Fruit fly (Drosophila melanogaster) whole organism, wandering third instar larva: ENCODE data around the gene CG11345.

Source experiments
- Abd-B ChIP-seq: fragments of >200 bp; optimal IDR thresholded peaks from 2 replicates; lab custom pipeline; 2017; ENCODE audit warnings: missing biosample characterization, missing genetic modification characterization
- CG32264 ChIP-seq: fragments of 200-800 bp; sonication (Bioruptor generic); optimal IDR thresholded peaks from 2 replicates; lab custom pipeline; 2016; ENCODE audit warnings: missing biosample characterization, missing genetic modification characterization
- CG9705 ChIP-seq: fragments of 200-800 bp; sonication (Bioruptor generic); optimal IDR thresholded peaks from 2 replicates; lab custom pipeline; 2018; ENCODE audit warnings: missing biosample characterization, mild to moderate bottlenecking, missing genetic modification characterization
- CrebA ChIP-seq: fragments of 200-800 bp; sonication (Bioruptor generic); optimal IDR thresholded peaks from 2 replicates; lab custom pipeline; 2016; ENCODE audit warnings: missing biosample characterization, mild to moderate bottlenecking, missing genetic modification characterization, borderline replicate concordance
- Dfd ChIP-seq: fragments of >200 bp; optimal IDR thresholded peaks from 2 replicates; lab custom pipeline; 2017; ENCODE audit warnings: missing biosample characterization, missing genetic modification characterization
- Dif ChIP-seq: fragments of 200-275, 200-300 bp; sonication (Bioruptor generic); optimal IDR thresholded peaks from 2 replicates; lab custom pipeline; 2018; ENCODE audit warnings: missing biosample characterization, missing genetic modification characterization; ENCODE audit not compliant: partially characterized antibody
- GATAd ChIP-seq: sonication (Bioruptor generic); optimal IDR thresholded peaks from 2 replicates; lab custom pipeline; 2016; ENCODE audit warnings: missing biosample characterization, missing genetic modification characterization
- HLH106 ChIP-seq: fragments of 200-800 bp; optimal IDR thresholded peaks from 3 replicates; lab custom pipeline; 2019; ENCODE audit warnings: missing biosample characterization, mild to moderate bottlenecking, missing genetic modification characterization, moderate library complexity
- Hnf4 ChIP-seq: fragments of 200-800 bp; sonication (Bioruptor generic); optimal IDR thresholded peaks from 2 replicates; lab custom pipeline; 2016; ENCODE audit warnings: missing biosample characterization, mild to moderate bottlenecking, missing genetic modification characterization
- Hr78 ChIP-seq: fragments of >200 bp; optimal IDR thresholded peaks from 2 replicates; lab custom pipeline; 2017; ENCODE audit warnings: missing biosample characterization, missing genetic modification characterization
- Jra ChIP-seq: sonication (Bioruptor generic); optimal IDR thresholded peaks from 2 replicates; lab custom pipeline; 2016; ENCODE audit warnings: missing biosample characterization, missing genetic modification characterization
- Myc ChIP-seq: fragments of >200 bp; optimal IDR thresholded peaks from 2 replicates; lab custom pipeline; 2017
- N ChIP-seq: fragments of >200 bp; optimal IDR thresholded peaks from 2 replicates; lab custom pipeline; 2018; ENCODE audit warnings: missing biosample characterization, missing external identifiers, missing genetic modification characterization
- Rel ChIP-seq, 2 experiments: fragments of 200-800 bp; sonication (Bioruptor generic) in 1 of 2; optimal IDR thresholded peaks; 2 replicates in 1 of 2; 3 replicates in 1 of 2; lab custom pipeline; 2016 to 2019; ENCODE audit warnings: mild to moderate bottlenecking in 2 of 2, missing biosample characterization in 2 of 2, missing genetic modification characterization in 2 of 2, moderate library complexity in 1 of 2
- Sp1 ChIP-seq: fragments of 200-800 bp; sonication (Bioruptor generic); optimal IDR thresholded peaks from 3 replicates; lab custom pipeline; 2019; ENCODE audit warnings: missing biosample characterization, mild to moderate bottlenecking, missing genetic modification characterization, moderate library complexity
- Vsx2 ChIP-seq: fragments of 200-300, 225-300 bp; sonication (Bioruptor generic); optimal IDR thresholded peaks from 2 replicates; lab custom pipeline; 2018; ENCODE audit warnings: missing biosample characterization, missing genetic modification characterization; ENCODE audit not compliant: partially characterized antibody
- br ChIP-seq: fragments of 200-800 bp; sonication (Bioruptor generic); optimal IDR thresholded peaks from 2 replicates; lab custom pipeline; 2016; ENCODE audit warnings: missing biosample characterization, missing genetic modification characterization
- dl ChIP-seq, 2 experiments: fragments of 175-275, 200-275 bp in 1 of 2; fragments of 200-275 bp in 1 of 2; sonication (Bioruptor generic); optimal IDR thresholded peaks; lab custom pipeline; 2018; ENCODE audit warnings: mild to moderate bottlenecking in 2 of 2, missing biosample characterization in 2 of 2, missing genetic modification characterization in 2 of 2, moderate library complexity in 2 of 2; ENCODE audit not compliant: partially characterized antibody in 2 of 2, insufficient read depth in 1 of 2
- dsf ChIP-seq: sonication (Bioruptor generic); optimal IDR thresholded peaks from 2 replicates; lab custom pipeline; 2016; ENCODE audit warnings: missing biosample characterization, missing genetic modification characterization, borderline replicate concordance
- ey ChIP-seq: fragments of 200-800 bp; sonication (Bioruptor generic); optimal IDR thresholded peaks from 2 replicates; lab custom pipeline; 2016; ENCODE audit warnings: missing biosample characterization, missing genetic modification characterization
- fru ChIP-seq: fragments of 200-800 bp; sonication (Bioruptor generic); optimal IDR thresholded peaks from 3 replicates; lab custom pipeline; 2016; ENCODE audit warnings: missing biosample characterization, mild to moderate bottlenecking, missing genetic modification characterization
- h ChIP-seq: fragments of 200-800 bp; sonication (Bioruptor generic); optimal IDR thresholded peaks from 3 replicates; lab custom pipeline; 2016; ENCODE audit warnings: missing biosample characterization, mild to moderate bottlenecking, missing genetic modification characterization
- jim ChIP-seq: fragments of 175-275, 200-325 bp; sonication (Bioruptor generic); optimal IDR thresholded peaks from 2 replicates; lab custom pipeline; 2016; ENCODE audit warnings: missing biosample characterization, mild to moderate bottlenecking, missing genetic modification characterization
- lola ChIP-seq: fragments of >200 bp; optimal IDR thresholded peaks from 2 replicates; lab custom pipeline; 2017; ENCODE audit warnings: missing biosample characterization, missing genetic modification characterization
- psq ChIP-seq: fragments of 200-800 bp; sonication (Bioruptor generic); optimal IDR thresholded peaks from 3 replicates; lab custom pipeline; 2017; ENCODE audit warnings: missing biosample characterization, mild to moderate bottlenecking, missing genetic modification characterization, moderate library complexity
- sage ChIP-seq: fragments of 200-800 bp; sonication (Bioruptor generic); optimal IDR thresholded peaks from 2 replicates; lab custom pipeline; 2016; ENCODE audit warnings: missing biosample characterization, mild to moderate bottlenecking, missing genetic modification characterization
- sv ChIP-seq: fragments of 200-800 bp; sonication (Bioruptor generic); optimal IDR thresholded peaks from 3 replicates; lab custom pipeline; 2016; ENCODE audit warnings: missing biosample characterization, missing genetic modification characterization

Gene CG11345

DNA sequence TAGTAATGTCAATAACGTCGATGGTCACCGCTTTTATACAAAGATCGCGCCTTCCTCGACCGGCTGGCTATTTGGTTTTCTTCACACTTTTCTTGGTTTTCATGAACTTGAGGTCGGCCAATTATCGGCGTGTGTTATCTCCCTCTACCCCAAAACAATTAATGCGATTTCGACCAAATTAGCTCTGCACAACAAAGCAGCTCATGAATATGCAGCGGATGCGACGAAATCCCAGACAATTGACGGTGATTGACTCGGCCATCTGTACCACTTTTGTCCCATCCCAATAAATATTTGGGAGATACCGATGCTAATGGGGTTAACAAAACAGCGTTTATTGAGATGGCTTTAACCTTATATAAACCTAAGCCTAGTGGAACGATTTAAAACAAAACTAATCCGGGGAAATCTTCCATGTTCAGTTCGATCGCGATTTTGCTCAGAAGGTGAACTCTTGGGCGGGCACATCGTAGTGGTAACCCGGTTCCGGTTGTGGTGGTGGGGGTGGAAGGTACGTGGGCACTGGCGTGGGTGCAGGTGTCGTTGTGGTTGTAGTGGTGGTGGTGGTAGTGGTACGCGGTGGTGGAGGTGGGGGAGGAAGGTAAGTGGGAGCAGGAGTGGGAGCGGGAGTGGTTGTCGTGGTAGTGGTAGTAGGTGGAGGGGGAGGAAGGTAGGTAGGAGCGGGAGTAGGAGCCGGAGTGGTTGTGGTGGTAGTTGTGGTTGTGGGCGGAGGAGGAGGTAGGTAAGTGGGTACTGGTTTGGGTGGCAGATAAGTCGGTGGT lies 2.5 kb upstream of the CG11345 start, which contains the start of gene CG15022:
Gene CG15022, minus strand, starts transcription at position 11 of the 782 bp plus-strand sequence.
- TF ChIP-seq lola (GFP tag; lab: Kevin White, UChicago) = no peak
- TF ChIP-seq Sp1 (GFP tag; lab: Kevin White, UChicago) = no peak
- TF ChIP-seq dl (GFP tag; optimal IDR thresholded peaks at IDR 0.05; lab: Kevin White, UChicago; ENCODE audit: insufficient read depth in 1 of 2, partially characterized antibody in 2 of 2) = no peak
- no peak for TF ChIP-seq Hr78 (GFP tag; lab: Kevin White, UChicago)
- no peak for TF ChIP-seq HLH106
- no peak for TF ChIP-seq Hnf4 (GFP tag; lab: Kevin White, UChicago)
- no peak for TF ChIP-seq GATAd
- no peak for TF ChIP-seq Dfd (GFP tag; lab: Kevin White, UChicago)
- no peak for TF ChIP-seq Vsx2 (GFP tag; lab: Kevin White, UChicago)
- TF ChIP-seq Myc = no peak
- no peak for TF ChIP-seq ey (GFP tag; lab: Kevin White, UChicago)
- no peak for TF ChIP-seq CrebA (GFP tag; lab: Kevin White, UChicago)
- TF ChIP-seq Abd-B = no peak
- no peak for TF ChIP-seq CG32264 (GFP tag; lab: Kevin White, UChicago)
- TF ChIP-seq jim = no peak
- no peak for TF ChIP-seq Rel (GFP tag; optimal IDR thresholded peaks at IDR 0.05; lab: Kevin White, UChicago)
- TF ChIP-seq Rel (tag; optimal IDR thresholded peaks at IDR 0.05; lab: Kevin White, UChicago) = no peak
- no peak for TF ChIP-seq N (GFP tag; lab: Kevin White, UChicago)
- TF ChIP-seq dsf = no peak
- no peak for TF ChIP-seq CG9705 (GFP tag; lab: Kevin White, UChicago)

DNA sequence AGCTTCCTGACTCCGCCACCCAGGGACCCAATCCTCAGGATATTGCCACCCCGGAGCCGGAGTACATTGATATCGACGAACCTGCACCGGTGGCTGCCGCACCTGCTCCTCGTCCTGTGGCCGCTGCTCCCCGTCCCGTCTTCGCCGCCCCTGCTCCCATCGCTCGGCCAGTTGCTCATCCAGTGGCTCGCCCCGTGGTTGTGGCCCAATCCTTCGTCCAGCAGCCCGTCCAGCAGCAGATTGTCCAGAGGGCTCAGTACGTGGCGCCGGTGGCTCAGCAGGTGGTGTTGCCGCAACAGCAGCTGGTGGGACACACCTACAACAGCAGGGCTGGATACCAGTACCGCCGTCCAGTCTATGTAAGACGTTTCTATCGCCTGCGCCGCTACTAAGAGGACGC lies 10.7 kb downstream of the CG11345 start:
- TF ChIP-seq Hr78 (GFP tag; lab: Kevin White, UChicago) = no peak
- TF ChIP-seq Dif (GFP tag; lab: Kevin White, UChicago) = no peak
- TF ChIP-seq Hnf4 (GFP tag; lab: Kevin White, UChicago) = no peak
- no peak for TF ChIP-seq dsf
- no peak for TF ChIP-seq fru (GFP tag; lab: Kevin White, UChicago)

DNA sequence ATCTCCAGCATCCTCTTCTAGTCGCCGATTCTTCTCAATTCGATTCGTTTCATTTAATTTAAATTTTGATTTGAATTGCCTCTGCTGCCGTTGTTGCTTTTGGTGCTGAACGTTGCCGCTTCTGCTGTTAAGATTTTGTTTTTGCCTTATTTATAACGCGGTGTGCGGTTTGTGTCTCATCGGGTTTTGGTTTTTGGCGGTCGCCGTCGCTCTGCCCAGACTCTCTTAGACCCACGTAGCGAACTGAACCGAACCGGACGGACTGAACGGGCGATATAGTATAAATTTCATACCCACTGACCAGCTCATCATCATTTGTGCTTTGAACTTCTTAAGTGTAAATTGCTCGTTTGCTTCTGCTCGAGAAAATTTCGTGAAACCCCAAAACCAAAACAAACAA lies 11.7 kb downstream of the CG11345 start, which contains the start of gene CG12607:
Gene CG12607, plus strand, starts transcription at position 301 of the 400 bp plus-strand sequence.
- no peak for TF ChIP-seq lola (GFP tag; lab: Kevin White, UChicago)
- TF ChIP-seq Hnf4 (GFP tag; lab: Kevin White, UChicago) = no peak
- no peak for TF ChIP-seq psq (GFP tag; lab: Kevin White, UChicago)
- no peak for TF ChIP-seq Sp1 (GFP tag; lab: Kevin White, UChicago)

DNA sequence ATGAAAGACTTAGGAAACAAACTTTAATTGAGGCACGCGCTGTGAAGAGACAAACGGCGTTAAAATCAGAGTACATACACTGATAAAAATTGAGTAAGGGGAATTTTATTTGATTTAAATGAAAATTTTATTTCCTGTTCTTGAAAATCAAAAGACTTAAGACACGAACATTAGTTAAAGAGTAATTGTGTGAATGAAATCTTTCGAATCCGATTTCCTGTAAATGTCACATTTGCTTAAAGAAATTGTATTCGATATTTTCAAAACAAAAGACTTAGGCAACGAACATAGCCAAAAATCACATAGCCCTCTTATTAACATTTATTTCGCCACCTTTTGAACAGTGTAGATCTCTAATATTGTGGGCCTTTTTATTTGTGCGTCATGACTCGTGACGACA lies 12.1 kb downstream of the CG11345 start:
- TF ChIP-seq br (GFP tag; lab: Kevin White, UChicago) = no peak

DNA sequence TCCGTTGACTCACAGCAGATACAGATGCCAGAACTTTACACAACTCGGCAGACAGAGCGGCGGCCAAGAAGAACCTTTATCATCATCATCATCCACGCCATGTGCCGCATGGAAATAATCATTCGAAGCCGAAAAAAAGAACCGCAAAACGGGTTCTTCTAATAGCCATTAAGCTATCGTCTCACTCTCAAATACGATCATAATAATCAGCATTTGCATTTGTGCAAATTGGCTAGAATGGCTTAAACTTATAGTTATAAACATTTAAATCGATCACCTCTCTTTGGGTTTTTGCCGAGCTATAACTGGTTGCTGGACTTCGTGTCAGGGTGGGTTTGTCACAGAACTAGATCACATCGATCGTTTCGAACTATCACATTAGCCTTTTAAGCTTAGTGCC lies 15.8 kb downstream of the CG11345 start:
- TF ChIP-seq Myc (no peak), h (GFP tag; lab: Kevin White, UChicago) (no peak), CG9705 (GFP tag; lab: Kevin White, UChicago) (no peak), HLH106 (no peak), sage (GFP tag; lab: Kevin White, UChicago) (no peak), sv (no peak), Hr78 (GFP tag; lab: Kevin White, UChicago) (no peak), psq (GFP tag; lab: Kevin White, UChicago) (no peak), Jra (GFP tag; lab: Kevin White, UChicago) (no peak)

DNA sequence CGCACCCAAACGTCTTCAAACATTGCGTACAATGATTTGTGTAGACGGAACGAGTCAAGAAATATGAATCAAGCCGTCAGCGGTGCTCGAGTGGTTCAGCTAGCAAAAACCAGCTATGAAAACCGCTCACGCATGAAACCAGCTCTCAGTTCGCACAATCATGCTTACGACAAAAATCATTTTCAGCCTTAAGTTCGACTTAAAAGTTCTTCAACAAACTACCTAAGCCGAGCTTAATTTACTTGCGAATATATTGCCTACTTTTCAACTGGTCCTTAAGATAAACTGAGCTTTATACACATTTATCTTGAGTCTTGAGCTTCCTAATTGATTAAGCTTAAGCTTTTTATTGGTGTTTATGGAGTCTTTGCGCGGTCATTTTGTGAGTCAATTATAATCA lies 17.8 kb downstream of the CG11345 start:
- no peak for TF ChIP-seq GATAd
- peak; percentile 51 for TF ChIP-seq Myc
